Fruit fly (Drosophila melanogaster): ENCODE data around the gene CG13607.

Gene CG13607

DNA sequence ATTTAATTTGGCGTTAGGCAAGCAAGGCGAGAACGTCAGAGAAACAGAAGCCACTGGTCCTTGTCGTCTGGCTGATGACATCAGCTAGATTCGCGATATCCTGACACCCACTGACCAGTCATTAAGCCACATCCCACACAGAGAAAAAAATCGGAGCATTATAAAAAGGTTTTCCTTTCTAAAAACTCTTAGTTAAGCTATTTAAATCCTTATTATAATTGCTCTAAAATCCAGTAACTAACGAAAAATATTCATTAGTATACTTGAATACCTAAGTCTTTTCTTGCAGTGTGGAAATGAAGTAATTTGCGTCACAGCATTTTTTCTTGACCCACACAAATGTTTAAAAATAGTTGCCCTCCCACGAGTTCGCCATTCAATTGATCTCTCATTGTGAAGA is 47.3 kb downstream of the CG13607 start:
- TF ChIP-seq CTCF (optimal IDR thresholded peaks at IDR 0.05) (no peak), CG8478 (optimal IDR thresholded peaks at IDR 0.05) (no peak)

DNA sequence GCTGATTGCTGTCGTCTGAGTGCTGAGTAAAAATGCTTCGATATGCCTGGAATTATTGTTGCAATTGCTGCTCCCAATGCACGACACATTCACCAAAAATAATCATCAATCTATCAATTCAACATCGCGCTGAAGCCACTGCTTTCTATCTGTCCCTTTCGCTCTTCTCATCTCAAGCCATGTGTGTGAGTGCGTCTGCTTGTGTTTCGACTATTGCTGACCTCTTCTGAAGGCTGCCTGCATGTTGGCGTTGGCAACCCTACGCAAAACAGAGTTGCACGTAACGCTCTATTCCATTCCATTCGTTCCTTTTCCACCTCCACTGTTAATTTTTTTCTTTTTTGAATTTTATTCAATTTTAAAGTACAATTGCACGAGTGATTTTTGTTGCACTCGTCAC is 50.4 kb downstream of the CG13607 start:
- TF ChIP-seq CG8478 (optimal IDR thresholded peaks at IDR 0.05) (no peak), CTCF (optimal IDR thresholded peaks at IDR 0.05) (no peak)
